Fruit fly (Drosophila melanogaster) whole organism: ENCODE results near the gene CG31358.

Source experiments
- CG8478 ChIP-seq: fragments of >200 bp; optimal IDR thresholded peaks from 2 replicates; lab custom pipeline; 2018; ENCODE audit warnings: inconsistent platforms
- Dll ChIP-seq: fragments of >200 bp; optimal IDR thresholded peaks from 2 replicates; lab custom pipeline; 2017
- EcR ChIP-seq, 2 experiments: fragments of >200 bp; optimal IDR thresholded peaks; 2 replicates each; lab custom pipeline; 2017; ENCODE audit warnings: missing biosample characterization in 2 of 2, missing genetic modification characterization in 2 of 2, missing genetic modification reagents in 2 of 2
- pan ChIP-seq: fragments of >200 bp; optimal IDR thresholded peaks from 2 replicates; lab custom pipeline; 2017
- psq ChIP-seq: fragments of >200 bp; optimal IDR thresholded peaks from 2 replicates; lab custom pipeline; 2017
- usp ChIP-seq: fragments of >200 bp; optimal IDR thresholded peaks from 2 replicates; lab custom pipeline; 2017; ENCODE audit warnings: missing biosample characterization, missing genetic modification characterization, mixed read lengths

The CG31358 gene

dm6 chr3R:11978278-11978677 lies 53.3 kb downstream of the CG31358 start:
- no peak for TF ChIP-seq EcR (GFP tag; optimal IDR thresholded peaks at IDR 0.05; lab: Kevin White, UChicago)
- TF ChIP-seq Dll (lab: Kevin White, UChicago): no peak
- no peak for TF ChIP-seq psq (lab: Kevin White, UChicago)
- TF ChIP-seq usp (GFP tag; lab: Kevin White, UChicago): no peak
- TF ChIP-seq pan (lab: Kevin White, UChicago): no peak
- TF ChIP-seq CG8478 (lab: Kevin White, UChicago): no peak
